Fruit fly (Drosophila melanogaster): Measurements from ENCODE around the gene CG31668.

Gene CG31668

DNA sequence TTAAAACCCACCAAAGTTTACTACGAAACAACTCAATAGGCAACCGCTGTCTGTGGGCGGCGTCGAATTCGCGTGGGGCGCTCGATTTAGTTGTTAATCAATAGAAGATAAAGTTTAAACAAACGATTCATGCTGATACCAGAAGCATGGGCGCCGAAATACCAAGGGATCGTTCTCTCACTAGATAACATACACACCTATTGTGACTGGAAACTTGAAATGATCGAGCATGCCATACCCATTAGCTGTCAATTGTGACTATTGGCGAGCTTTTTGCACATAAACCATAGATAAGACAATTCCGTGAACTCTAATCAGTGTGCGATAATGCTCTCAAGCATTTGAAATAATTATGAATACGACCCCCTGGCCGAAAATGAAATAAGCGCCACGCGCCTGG, 26.6 kb downstream of the CG31668 start (continued):
- TF ChIP-seq CG9727 (GFP tag; optimal IDR thresholded peaks at IDR 0.05) (peak; percentile 25), BtbVII (GFP tag; optimal IDR thresholded peaks at IDR 0.05) (peak; percentile 63), onecut (GFP tag; IDR thresholded peaks at IDR 0.05) (peak; percentile 30; the same call in 1 of the 2 replicates), lbe (GFP tag; optimal IDR thresholded peaks at IDR 0.05) (no peak), mam (GFP tag; optimal IDR thresholded peaks at IDR 0.05) (peak; percentile 67), hkb (optimal IDR thresholded peaks at IDR 0.05) (no peak), hkb (GFP tag; IDR thresholded peaks at IDR 0.05) (peak; percentile 73), CG12942 (GFP tag; optimal IDR thresholded peaks at IDR 0.05) (peak; percentile 72), zen2 (GFP tag; IDR thresholded peaks at IDR 0.05; ENCODE audit: partially characterized antibody) (no peak), aop (GFP tag; IDR thresholded peaks at IDR 0.05) (0 out of 2 replicates have a peak, but pooled peaks have one; percentile 5), crp (GFP tag; optimal IDR thresholded peaks at IDR 0.05) (no peak), CG34224 (GFP tag; IDR thresholded peaks at IDR 0.05; ENCODE audit: partially characterized antibody) (no peak)

DNA sequence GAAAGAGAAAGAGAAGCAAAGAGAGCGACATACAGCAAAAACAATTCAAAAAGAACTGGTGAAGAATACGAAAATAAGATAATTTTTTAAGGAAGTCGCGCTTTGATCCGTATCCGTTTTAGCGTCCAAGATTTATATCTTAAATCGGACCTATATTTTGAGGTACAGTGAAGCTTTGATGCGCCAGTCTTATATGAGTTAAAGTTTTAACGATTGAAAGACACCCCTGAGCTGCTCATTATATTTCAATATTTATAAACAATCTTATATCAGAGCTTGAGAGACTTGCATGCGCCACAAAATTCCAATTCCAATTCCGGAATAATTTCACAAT, 27.2 kb downstream of the CG31668 start:
- no peak for TF ChIP-seq CG18764 (GFP tag; optimal IDR thresholded peaks at IDR 0.05)
- no peak for TF ChIP-seq pfk (GFP tag; optimal IDR thresholded peaks at IDR 0.05)
- peak; percentile 15 for TF ChIP-seq yki (optimal IDR thresholded peaks at IDR 0.05)
- 0 out of 2 replicates have a peak, but pooled peaks have one; percentile 20 for TF ChIP-seq CG5953 (GFP tag; IDR thresholded peaks at IDR 0.05)
- no peak for TF ChIP-seq CG10543 (GFP tag; optimal IDR thresholded peaks at IDR 0.05)
- peak; percentile 75 for TF ChIP-seq grau (tag; optimal IDR thresholded peaks at IDR 0.05)
- no peak for TF ChIP-seq Dfd (GFP tag; optimal IDR thresholded peaks at IDR 0.05)
- TF ChIP-seq Oli (tag; optimal IDR thresholded peaks at IDR 0.05), result peak; percentile 3
- peak; percentile 50 for TF ChIP-seq grn (GFP tag; optimal IDR thresholded peaks at IDR 0.05)
- 0 out of 2 replicates have a peak, but pooled peaks have one; percentile 4 for TF ChIP-seq CG14014 (GFP tag; IDR thresholded peaks at IDR 0.05)
- peak; percentile 82 to 85 for TF ChIP-seq Trl (optimal IDR thresholded peaks at IDR 0.05)
- no peak for TF ChIP-seq Trl (GFP tag; optimal IDR thresholded peaks at IDR 0.05)
- TF ChIP-seq Ada2b (GFP tag; IDR thresholded peaks at IDR 0.05), result peak; percentile 21; the same call in 1 of the 2 replicates
- TF ChIP-seq wdn (GFP tag; IDR thresholded peaks at IDR 0.05), result peak; percentile 46; the same call in 1 of the 2 replicates
- no peak for TF ChIP-seq CG8359 (GFP tag; optimal IDR thresholded peaks at IDR 0.05; ENCODE audit: borderline replicate concordance)
- no peak for TF ChIP-seq gt (GFP tag; IDR thresholded peaks at IDR 0.05)
- TF ChIP-seq Dek (tag; optimal IDR thresholded peaks at IDR 0.05), result no peak
- no peak for TF ChIP-seq cg (GFP tag; optimal IDR thresholded peaks at IDR 0.05)
- TF ChIP-seq CG2116 (GFP tag; optimal IDR thresholded peaks at IDR 0.05), result no peak
- TF ChIP-seq CG30403 (GFP tag; optimal IDR thresholded peaks at IDR 0.05), result peak; percentile 4
- TF ChIP-seq emc (GFP tag; optimal IDR thresholded peaks at IDR 0.05), result no peak
- 0 out of 2 replicates have a peak, but pooled peaks have one; percentile 5 for TF ChIP-seq Bgb (GFP tag; IDR thresholded peaks at IDR 0.05; ENCODE audit: partially characterized antibody)
- peak; percentile 18 for TF ChIP-seq CG2120 (GFP tag; optimal IDR thresholded peaks at IDR 0.05)
- peak in 1 of 2 experiments; percentile 23 for TF ChIP-seq eve (GFP tag; optimal IDR thresholded peaks at IDR 0.05)

DNA sequence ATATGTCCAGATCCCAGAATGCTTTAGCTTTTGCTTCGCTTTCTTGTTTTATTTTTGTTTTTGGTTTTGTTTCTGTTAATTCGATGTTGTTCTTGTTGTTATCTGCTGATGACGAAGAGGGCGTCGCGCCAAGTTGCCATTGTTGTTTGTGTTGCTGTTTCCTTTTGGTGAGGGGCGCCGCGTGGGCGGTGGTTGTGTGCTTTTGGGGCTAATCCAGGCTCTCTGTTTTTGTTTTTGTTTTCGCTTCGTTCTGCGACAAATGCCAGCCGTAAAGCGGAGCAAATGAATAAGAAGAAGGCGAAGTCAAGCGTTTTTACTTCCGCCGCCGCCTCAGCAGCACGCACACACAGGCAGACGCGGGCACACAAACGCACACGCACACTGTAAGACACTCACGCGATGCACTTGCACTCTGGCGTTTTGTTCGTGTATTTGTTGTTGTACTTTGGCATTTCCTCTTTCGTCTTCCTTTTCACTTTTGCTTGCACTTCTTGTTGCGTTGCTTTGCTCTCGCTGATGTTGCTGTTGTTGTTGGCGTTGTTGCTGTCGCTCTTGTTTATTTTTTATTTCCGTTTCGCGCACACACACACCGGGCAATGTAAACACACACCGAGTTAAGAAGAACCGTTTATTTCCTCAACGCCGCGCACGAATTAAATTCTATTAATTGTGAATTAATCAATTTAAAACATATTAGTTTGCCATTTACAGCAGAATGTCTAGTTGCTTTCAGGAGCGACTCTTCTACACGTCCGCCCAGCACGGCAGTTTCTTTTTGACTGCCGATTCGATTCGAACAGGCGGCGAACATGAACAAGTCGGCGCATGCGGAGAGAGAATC, 27.8 kb downstream of the CG31668 start, which contains the start of gene aop:
TSS of gene aop (minus strand) at position 786 of the 841 bp plus-strand sequence.
- no peak for TF ChIP-seq CG30431 (GFP tag; optimal IDR thresholded peaks at IDR 0.05)
- TF ChIP-seq sens-2 (GFP tag; IDR thresholded peaks at IDR 0.05), result no peak
- TF ChIP-seq ci (GFP tag; IDR thresholded peaks at IDR 0.05), result peak; percentile 75; the same call in 2 of the 3 replicates
- TF ChIP-seq CG18262 (tag; optimal IDR thresholded peaks at IDR 0.05), result peak; percentile 24
- TF ChIP-seq zen2 (GFP tag; IDR thresholded peaks at IDR 0.05; ENCODE audit: partially characterized antibody), result no peak
- no peak for TF ChIP-seq nerfin-1 (tag; optimal IDR thresholded peaks at IDR 0.05)
- no peak for TF ChIP-seq Kr (GFP tag; optimal IDR thresholded peaks at IDR 0.05)
- TF ChIP-seq CG17361 (GFP tag; IDR thresholded peaks at IDR 0.05), result no peak
- TF ChIP-seq stc (GFP tag; IDR thresholded peaks at IDR 0.05), result no peak
- no peak for TF ChIP-seq TFAM (GFP tag; optimal IDR thresholded peaks at IDR 0.05)
- no peak for TF ChIP-seq CG5245 (GFP tag; optimal IDR thresholded peaks at IDR 0.05)
- TF ChIP-seq CG8924 (tag; optimal IDR thresholded peaks at IDR 0.05), result peak; percentile 72
- peak; percentile 28 for TF ChIP-seq her (GFP tag; optimal IDR thresholded peaks at IDR 0.05)
- no peak for TF ChIP-seq CG32772 (GFP tag; IDR thresholded peaks at IDR 0.05)
- TF ChIP-seq CG33557 (GFP tag; optimal IDR thresholded peaks at IDR 0.05), result peak; percentile 19
